Worm (Caenorhabditis elegans) whole organism, L3 larva: ENCODE results near the gene Y42A5A.5.
A peak's percentile ranks its signal among the peaks of the same experiment; 100 is the strongest.

Source experiments
- R02D3.7 ChIP-seq: fragments of 150-350 bp; optimal IDR thresholded peaks from 2 replicates; lab custom pipeline; 2014; ENCODE audit warnings: missing biosample characterization, missing genetic modification characterization
- ZK546.5 ChIP-seq: sonication (generic microtip); optimal IDR thresholded peaks from 2 replicates; lab custom pipeline; 2017; ENCODE audit warnings: missing biosample characterization, missing genetic modification characterization
- ama-1 ChIP-seq: fragments of 150-350 bp; optimal IDR thresholded peaks from 2 replicates; lab custom pipeline; 2018
- ceh-28 ChIP-seq: fragments of 150-350 bp; optimal IDR thresholded peaks from 2 replicates; lab custom pipeline; 2014; ENCODE audit warnings: missing biosample characterization, missing genetic modification reagents, missing genetic modification characterization
- ceh-9 ChIP-seq: sonication (generic microtip); optimal IDR thresholded peaks from 2 replicates; lab custom pipeline; 2018; ENCODE audit warnings: missing biosample characterization, missing genetic modification characterization
- daf-12 ChIP-seq: fragments of 150-350 bp; optimal IDR thresholded peaks from 2 replicates; lab custom pipeline; 2014; ENCODE audit warnings: missing biosample characterization, missing genetic modification reagents, missing genetic modification characterization
- egl-27 ChIP-seq: sonication (generic microtip); optimal IDR thresholded peaks from 4 replicates; lab custom pipeline; 2017; ENCODE audit warnings: missing biosample characterization, missing genetic modification reagents, missing genetic modification characterization
- egl-5 ChIP-seq: fragments of 150-350 bp; optimal IDR thresholded peaks from 2 replicates; lab custom pipeline; 2017; ENCODE audit warnings: missing biosample characterization, missing genetic modification reagents, missing genetic modification characterization, inconsistent platforms
- elt-1 ChIP-seq: fragments of 150-350 bp; optimal IDR thresholded peaks from 2 replicates; lab custom pipeline; 2014; ENCODE audit warnings: missing biosample characterization, missing genetic modification characterization
- elt-3 ChIP-seq, 3 experiments: fragments of 150-350 bp in 1 of 3; sonication (generic microtip) in 2 of 3; optimal IDR thresholded peaks; 2 replicates in 2 of 3; 4 replicates in 1 of 3; lab custom pipeline; 2014 to 2017; ENCODE audit warnings: missing biosample characterization in 3 of 3, missing genetic modification characterization in 3 of 3
- eor-1 ChIP-seq, 2 experiments: fragments of 150-350 bp; optimal IDR thresholded peaks; 2 replicates each; lab custom pipeline; 2014 to 2018; ENCODE audit warnings: missing biosample characterization in 2 of 2, missing genetic modification characterization in 2 of 2
- fkh-10 ChIP-seq: sonication (generic microtip); optimal IDR thresholded peaks from 2 replicates; lab custom pipeline; 2017; ENCODE audit warnings: missing biosample characterization, missing genetic modification reagents, missing genetic modification characterization
- hmg-11 ChIP-seq: sonication (generic microtip); optimal IDR thresholded peaks from 2 replicates; lab custom pipeline; 2016; ENCODE audit warnings: missing genetic modification characterization, missing compliant biosample characterization
- jun-1 ChIP-seq: fragments of 150-350 bp; optimal IDR thresholded peaks from 2 replicates; lab custom pipeline; 2014; ENCODE audit warnings: missing biosample characterization, missing genetic modification reagents, missing genetic modification characterization
- lsy-12 ChIP-seq: sonication (generic microtip); optimal IDR thresholded peaks from 2 replicates; lab custom pipeline; 2016; ENCODE audit warnings: mild to moderate bottlenecking, missing genetic modification characterization, missing compliant biosample characterization
- mml-1 ChIP-seq: fragments of 150-350 bp; sonication (generic microtip); optimal IDR thresholded peaks from 3 replicates; lab custom pipeline; 2014; ENCODE audit warnings: missing biosample characterization, missing genetic modification characterization
- nfya-1 ChIP-seq: sonication (generic microtip); optimal IDR thresholded peaks from 2 replicates; lab custom pipeline; 2017; ENCODE audit warnings: missing genetic modification characterization, mild to moderate bottlenecking, missing compliant biosample characterization, antibody characterized with exemption, moderate library complexity; ENCODE audit not compliant: insufficient read depth
- nhr-12 ChIP-seq: fragments of 150-350 bp; optimal IDR thresholded peaks from 2 replicates; lab custom pipeline; 2014; ENCODE audit warnings: missing biosample characterization, missing genetic modification characterization
- nhr-23 ChIP-seq: fragments of 150-350 bp; optimal IDR thresholded peaks from 2 replicates; lab custom pipeline; 2014; ENCODE audit warnings: missing biosample characterization, missing genetic modification reagents, missing genetic modification characterization
- nhr-237 ChIP-seq: fragments of 150-350 bp; optimal IDR thresholded peaks from 2 replicates; lab custom pipeline; 2014; ENCODE audit warnings: missing biosample characterization, missing genetic modification characterization
- nhr-25 ChIP-seq: sonication (generic microtip); optimal IDR thresholded peaks from 2 replicates; lab custom pipeline; 2017; ENCODE audit warnings: missing biosample characterization, missing genetic modification characterization
- nhr-28 ChIP-seq: fragments of 150-350 bp; optimal IDR thresholded peaks from 2 replicates; lab custom pipeline; 2014; ENCODE audit warnings: missing biosample characterization, missing genetic modification characterization
- nhr-43 ChIP-seq: sonication (generic microtip); optimal IDR thresholded peaks from 2 replicates; lab custom pipeline; 2016; ENCODE audit warnings: mild to moderate bottlenecking, missing genetic modification characterization, missing compliant biosample characterization; ENCODE audit not compliant: poor library complexity, severe bottlenecking
- nhr-76 ChIP-seq: fragments of 150-350 bp; sonication (generic microtip); optimal IDR thresholded peaks from 5 replicates; lab custom pipeline; 2014; ENCODE audit warnings: missing biosample characterization, missing genetic modification characterization
- snpc-4 ChIP-seq: fragments of 150-350 bp; optimal IDR thresholded peaks from 2 replicates; lab custom pipeline; 2014; ENCODE audit warnings: missing biosample characterization, missing genetic modification characterization
- tbx-2 ChIP-seq: sonication (generic microtip); optimal IDR thresholded peaks from 2 replicates; lab custom pipeline; 2016; ENCODE audit warnings: mild to moderate bottlenecking, missing genetic modification characterization, missing compliant biosample characterization
- unc-62 ChIP-seq: fragments of 150-350 bp; sonication (generic microtip); optimal IDR thresholded peaks from 4 replicates; lab custom pipeline; 2014; ENCODE audit warnings: missing biosample characterization, missing genetic modification reagents, missing genetic modification characterization
- zag-1 ChIP-seq: fragments of 150-350 bp; optimal IDR thresholded peaks from 2 replicates; lab custom pipeline; 2014; ENCODE audit warnings: missing biosample characterization, missing genetic modification characterization
- ztf-4 ChIP-seq: fragments of 150-350 bp; optimal IDR thresholded peaks from 2 replicates; lab custom pipeline; 2014; ENCODE audit warnings: missing biosample characterization, missing genetic modification characterization

Gene Y42A5A.5

ce11 chrV:11148971-11149370 is 39.4 kb upstream of the Y42A5A.5 start:
- no peak for TF ChIP-seq ceh-9 (tag; lab: Kevin White, UChicago)
- TF ChIP-seq mml-1 (tag; lab: Kevin White, UChicago), result no peak
- peak; percentile 36 for TF ChIP-seq nhr-25 (tag; lab: Kevin White, UChicago)
- no peak for TF ChIP-seq egl-5 (tag; lab: Kevin White, UChicago)
- TF ChIP-seq nhr-237 (tag; lab: Kevin White, UChicago), result no peak
- no peak for TF ChIP-seq nhr-28 (tag; lab: Kevin White, UChicago)
- no peak for TF ChIP-seq nhr-23 (tag; lab: Kevin White, UChicago)
- TF ChIP-seq elt-3 (tag; optimal IDR thresholded peaks at IDR 0.05; lab: Kevin White, UChicago), result peak in 1 of 3 experiments; percentile 36
- TF ChIP-seq ceh-28, result no peak
- no peak for TF ChIP-seq egl-27

- no peak for TF ChIP-seq eor-1 (tag; optimal IDR thresholded peaks at IDR 0.05; lab: Kevin White, UChicago)
- peak; percentile 84 for TF ChIP-seq ama-1 (lab: Kevin White, UChicago)
- TF ChIP-seq daf-12 (tag; lab: Kevin White, UChicago), result peak; percentile 1
- TF ChIP-seq nhr-28 (tag; lab: Kevin White, UChicago), result no peak
- peak in 1 of 3 experiments; percentile 6 for TF ChIP-seq elt-3 (tag; optimal IDR thresholded peaks at IDR 0.05; lab: Kevin White, UChicago)
- peak; percentile 35 for TF ChIP-seq nhr-23 (tag; lab: Kevin White, UChicago)
- peak; percentile 76 for TF ChIP-seq nhr-43 (tag; lab: Kevin White, UChicago)
- TF ChIP-seq tbx-2 (tag; lab: Kevin White, UChicago), result peak; percentile 41
- no peak for TF ChIP-seq hmg-11 (tag; lab: Kevin White, UChicago)
- TF ChIP-seq nhr-12, result no peak
- TF ChIP-seq ztf-4, result peak; percentile 55
- no peak for TF ChIP-seq lsy-12 (tag; lab: Kevin White, UChicago)
- peak; percentile 57 for TF ChIP-seq nhr-25 (tag; lab: Kevin White, UChicago)
Measured at ce11 chrV:11147780-11148144, 38.2 kb upstream of the Y42A5A.5 start.

DNA sequence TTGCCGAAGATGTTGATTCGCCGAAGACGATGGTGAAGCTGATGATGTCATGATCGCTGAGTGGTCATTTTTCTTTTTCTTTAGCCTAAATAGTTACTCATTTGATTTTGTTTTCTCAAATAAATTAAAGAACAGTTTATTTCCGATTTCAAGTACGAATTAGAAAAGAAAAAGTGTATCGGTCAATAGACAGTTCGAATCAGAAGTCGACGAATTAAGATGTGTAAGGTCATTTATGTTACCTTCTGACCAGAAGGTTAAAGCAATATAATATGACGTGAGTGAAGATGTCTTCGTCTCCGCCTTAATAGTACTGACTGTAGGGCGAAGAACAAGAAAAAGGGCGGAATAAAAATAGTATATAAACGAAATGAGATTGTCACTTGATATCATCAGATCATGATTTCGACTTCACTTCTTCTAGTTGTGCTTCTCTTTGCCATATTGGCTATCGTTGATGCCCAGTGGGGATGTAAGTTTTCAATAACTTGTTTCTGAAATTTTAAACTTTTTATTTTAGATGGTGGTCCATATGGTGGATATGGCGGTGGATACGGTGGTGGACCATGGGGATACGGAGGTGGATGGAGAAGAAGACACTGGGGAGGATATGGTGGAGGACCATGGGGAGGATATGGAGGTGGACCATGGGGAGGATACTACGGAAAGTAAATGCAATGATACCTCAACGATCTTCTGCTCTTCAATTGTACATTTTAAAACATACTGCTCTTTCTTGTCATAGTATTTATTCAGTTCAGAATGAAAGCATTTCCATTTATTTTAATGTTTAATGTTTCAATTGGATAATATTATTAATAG is 37.6 kb upstream of the Y42A5A.5 start, which contains the start of the genes T19C4.24 and nlp-33:
TSS of gene T19C4.24 (minus strand) at position 51 of the 822 bp plus-strand sequence.
TSS of gene nlp-33 (plus strand) at position 389 of the 822 bp plus-strand sequence.
- TF ChIP-seq ceh-9 (tag; lab: Kevin White, UChicago), result no peak
- no peak for TF ChIP-seq egl-27
- TF ChIP-seq nhr-43 (tag; lab: Kevin White, UChicago), result peak; percentile 61
- TF ChIP-seq ama-1 (lab: Kevin White, UChicago), result peak; percentile 91
- TF ChIP-seq fkh-10 (GFP tag; lab: Kevin White, UChicago), result no peak
- TF ChIP-seq snpc-4 (tag; lab: Kevin White, UChicago), result no peak
- peak; percentile 8 for TF ChIP-seq R02D3.7 (tag; lab: Kevin White, UChicago)
- no peak for TF ChIP-seq ztf-4
- peak in 1 of 3 experiments; percentile 79 for TF ChIP-seq elt-3 (tag; optimal IDR thresholded peaks at IDR 0.05; lab: Kevin White, UChicago)
- TF ChIP-seq eor-1 (tag; optimal IDR thresholded peaks at IDR 0.05; lab: Kevin White, UChicago), result no peak
- peak; percentile 34 for TF ChIP-seq nfya-1 (tag; lab: Kevin White, UChicago)
- TF ChIP-seq nhr-23 (tag; lab: Kevin White, UChicago), result peak; percentile 37
- no peak for TF ChIP-seq unc-62 (GFP tag; lab: Kevin White, UChicago)
- TF ChIP-seq egl-5 (tag; lab: Kevin White, UChicago), result no peak
- TF ChIP-seq nhr-25 (tag; lab: Kevin White, UChicago), result peak; percentile 66
- peak; percentile 50 for TF ChIP-seq elt-1 (tag; lab: Kevin White, UChicago)
- TF ChIP-seq nhr-76 (tag; lab: Kevin White, UChicago), result no peak

- TF ChIP-seq tbx-2 (tag; lab: Kevin White, UChicago) (no peak), nhr-76 (tag; lab: Kevin White, UChicago) (no peak)
- TF ChIP-seq, all 47 proteins: peak for 0
Measured at ce11 chrV:11144694-11145093, 35.1 kb upstream of the Y42A5A.5 start, which contains the start of gene C06H2.7. Gene C06H2.7, minus strand, starts transcription at chrV:11144794.

DNA sequence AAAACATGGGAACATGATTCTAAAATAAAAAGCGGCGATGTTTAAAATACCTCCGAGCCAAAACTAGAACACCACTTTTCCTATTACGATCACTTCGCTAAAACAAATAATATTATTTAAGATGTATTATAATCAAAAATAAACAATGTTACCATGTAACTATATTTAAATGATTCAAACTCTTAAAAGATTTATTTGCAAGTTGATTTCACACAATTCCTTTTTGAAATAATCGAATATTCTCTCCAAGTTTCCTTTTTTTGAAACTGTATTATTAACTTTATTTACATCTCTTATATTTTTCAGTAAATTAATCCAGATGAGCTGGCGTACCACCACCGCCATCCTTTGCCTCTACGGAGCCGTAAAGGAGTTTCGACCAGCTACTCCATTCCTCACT is 31.6 kb upstream of the Y42A5A.5 start, which contains the start of gene folt-1:
TSS of gene folt-1 (plus strand) at position 301 of the 400 bp plus-strand sequence.
- TF ChIP-seq ama-1 (lab: Kevin White, UChicago) (no peak), nfya-1 (tag; lab: Kevin White, UChicago) (no peak), R02D3.7 (tag; lab: Kevin White, UChicago) (no peak), jun-1 (no peak), ZK546.5 (tag; lab: Kevin White, UChicago) (no peak), unc-62 (GFP tag; lab: Kevin White, UChicago) (no peak), ceh-28 (no peak), zag-1 (tag; lab: Kevin White, UChicago) (no peak), daf-12 (tag; lab: Kevin White, UChicago) (no peak), hmg-11 (tag; lab: Kevin White, UChicago) (no peak)
